Fruit fly (Drosophila melanogaster): ENCODE measurements around the gene Dscam4.
A peak's percentile ranks its signal among the peaks of the same experiment; 100 is the strongest.

Dscam4 gene

DNA sequence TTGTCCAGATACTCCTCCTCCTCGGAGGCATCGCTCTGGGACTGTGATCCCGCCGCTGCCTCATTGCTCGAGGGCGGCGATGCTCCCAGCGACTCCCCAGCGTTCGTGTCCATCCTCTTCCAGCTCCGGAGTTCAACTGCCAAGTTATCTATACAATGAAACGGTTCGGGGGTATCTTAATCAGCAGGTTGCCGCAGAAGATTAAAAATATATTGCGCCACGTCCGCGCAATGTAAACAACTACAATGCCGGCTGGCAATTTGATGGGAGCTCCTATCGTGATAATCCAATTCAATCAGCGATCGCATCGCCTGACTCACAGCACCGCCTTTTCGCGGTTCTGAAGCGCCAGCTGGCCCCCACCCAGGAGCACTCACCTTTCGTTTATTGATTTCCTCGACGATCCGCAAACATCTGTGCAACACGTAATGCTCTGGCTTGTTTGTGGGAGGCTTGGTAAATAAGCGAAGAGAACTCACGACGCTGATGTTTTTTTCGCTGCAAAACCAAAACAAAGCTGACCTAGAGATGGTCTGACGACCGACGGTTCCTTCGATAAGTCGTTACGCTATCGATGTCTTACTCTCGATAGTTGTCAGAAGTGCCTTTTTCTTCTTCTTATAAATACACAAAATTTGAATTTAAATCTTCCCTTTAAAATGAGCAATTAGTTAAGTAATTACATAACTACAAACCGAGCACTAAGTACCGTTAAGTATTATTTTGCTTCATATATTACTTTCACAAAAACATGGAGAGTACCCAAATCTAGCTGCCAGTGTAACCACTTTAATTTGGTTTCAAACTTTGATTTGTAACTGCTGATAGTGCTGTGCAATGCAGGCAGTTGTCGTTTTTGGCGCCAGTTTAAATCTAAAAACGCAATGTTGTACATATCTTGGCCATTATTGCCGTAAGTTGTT is 51.1 kb downstream of the Dscam4 start, which contains the start of gene cert (continued):
- TF ChIP-seq cyc (GFP tag; optimal IDR thresholded peaks at IDR 0.05): peak; percentile 9

DNA sequence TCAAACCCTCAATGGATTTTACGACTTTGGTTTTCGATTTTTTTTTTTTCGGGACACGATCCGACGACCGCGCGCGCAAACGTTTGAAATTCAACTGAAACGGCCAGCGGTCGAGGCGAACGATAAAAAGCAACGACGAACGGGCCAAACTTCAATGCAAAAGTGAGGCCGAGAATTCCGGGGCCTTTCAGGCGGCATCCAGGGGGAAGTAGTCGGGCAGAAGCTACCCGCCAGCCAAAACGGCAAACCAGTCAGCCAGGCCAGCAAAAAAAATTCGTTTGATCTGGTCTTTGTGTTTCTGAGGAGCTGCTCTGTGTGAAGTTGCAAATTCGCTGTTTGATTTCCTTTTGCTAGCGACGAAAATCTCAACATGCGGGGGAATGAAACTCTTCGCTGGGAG is 56.8 kb downstream of the Dscam4 start, which contains the start of gene CG7201:
CG7201 (minus strand) TSS at position 101 of the 400 bp plus-strand sequence.
- TF ChIP-seq OdsH (GFP tag; optimal IDR thresholded peaks at IDR 0.05) (no peak), fd85E (GFP tag; optimal IDR thresholded peaks at IDR 0.05) (no peak), CG6163 (GFP tag; IDR thresholded peaks at IDR 0.05) (no peak), Eip78C (GFP tag) (peak; percentile 25), CG6276 (GFP tag; optimal IDR thresholded peaks at IDR 0.05) (no peak), Eip93F (GFP tag; optimal IDR thresholded peaks at IDR 0.05) (no peak), CG10669 (GFP tag; optimal IDR thresholded peaks at IDR 0.05) (no peak), CG8319 (GFP tag; optimal IDR thresholded peaks at IDR 0.05) (no peak)

DNA sequence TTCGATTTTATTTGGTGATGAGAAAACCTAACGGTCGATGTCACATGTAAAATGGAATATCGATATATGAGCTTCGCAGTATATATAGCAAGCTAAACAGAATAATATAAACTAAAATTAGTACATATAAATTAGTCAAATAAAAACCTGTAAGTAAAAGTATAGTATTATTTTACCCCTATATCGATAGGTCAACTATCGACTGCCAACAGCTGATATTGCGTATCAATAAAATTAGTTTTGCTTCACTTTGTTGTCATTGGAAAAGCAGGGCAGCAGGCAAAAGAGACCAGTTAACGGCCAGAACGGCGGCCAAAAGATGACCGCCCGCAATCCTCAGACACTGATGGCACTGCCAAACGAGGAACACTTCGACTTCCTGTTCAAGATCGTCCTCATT is 58.5 kb downstream of the Dscam4 start, which contains the start of gene Rab19:
Rab19 (plus strand) TSS at position 78 of the 400 bp plus-strand sequence.
- TF ChIP-seq net (GFP tag; optimal IDR thresholded peaks at IDR 0.05): no peak
- peak; percentile 60 for TF ChIP-seq Blimp-1 (GFP tag; optimal IDR thresholded peaks at IDR 0.05)
- TF ChIP-seq fkh (GFP tag; optimal IDR thresholded peaks at IDR 0.05): peak; percentile 33
- peak; percentile 43 for TF ChIP-seq Eip78C (GFP tag)
- no peak for TF ChIP-seq fd85E (GFP tag; optimal IDR thresholded peaks at IDR 0.05)
- TF ChIP-seq dsx (GFP tag; optimal IDR thresholded peaks at IDR 0.05; ENCODE audit: poor library complexity, severe bottlenecking): peak; percentile 69
- TF ChIP-seq Sox15 (GFP tag; optimal IDR thresholded peaks at IDR 0.05): no peak
- peak; percentile 92 for TF ChIP-seq svp (GFP tag)

DNA sequence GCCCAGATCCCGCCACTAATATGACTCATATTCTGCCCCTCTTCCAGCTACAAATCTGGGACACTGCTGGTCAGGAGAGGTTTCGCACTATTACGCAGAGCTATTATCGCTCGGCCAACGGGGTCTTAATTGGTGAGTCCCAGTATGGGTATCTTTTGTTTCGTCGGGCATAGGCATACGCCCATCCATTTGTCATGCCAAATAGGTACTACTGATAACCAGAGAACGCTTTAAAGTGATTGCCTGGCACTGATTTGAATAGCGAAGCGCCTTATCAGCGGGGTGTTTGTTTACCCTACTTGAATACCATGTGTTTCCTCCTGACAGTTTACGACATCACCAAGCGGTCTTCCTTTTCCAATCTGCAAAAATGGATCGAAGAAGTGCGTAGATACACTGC is 59.0 kb downstream of the Dscam4 start:
- TF ChIP-seq Ets96B (tag; optimal IDR thresholded peaks at IDR 0.05): no peak
- TF ChIP-seq CG4318 (GFP tag; optimal IDR thresholded peaks at IDR 0.05): no peak
- TF ChIP-seq CG9139 (GFP tag; optimal IDR thresholded peaks at IDR 0.05): no peak
- TF ChIP-seq Smox (GFP tag; optimal IDR thresholded peaks at IDR 0.05): no peak
- TF ChIP-seq CG10669 (GFP tag; optimal IDR thresholded peaks at IDR 0.05): no peak
- no peak for TF ChIP-seq Met (GFP tag; optimal IDR thresholded peaks at IDR 0.05)
- TF ChIP-seq CG6276 (GFP tag; optimal IDR thresholded peaks at IDR 0.05): no peak
- TF ChIP-seq Eip78C (GFP tag): no peak
- no peak for TF ChIP-seq Eip75B (GFP tag; optimal IDR thresholded peaks at IDR 0.05)
- TF ChIP-seq Gug (GFP tag; IDR thresholded peaks at IDR 0.05): no peak
- no peak for TF ChIP-seq CG11762 (GFP tag; optimal IDR thresholded peaks at IDR 0.05; ENCODE audit: insufficient read depth)
- no peak for TF ChIP-seq Hr38 (GFP tag; optimal IDR thresholded peaks at IDR 0.05)
- no peak for TF ChIP-seq CG11294 (GFP tag; IDR thresholded peaks at IDR 0.05)
- TF ChIP-seq topi (GFP tag; optimal IDR thresholded peaks at IDR 0.05): no peak
- no peak for TF ChIP-seq CG32006 (GFP tag; optimal IDR thresholded peaks at IDR 0.05)
- no peak for TF ChIP-seq acj6 (GFP tag; optimal IDR thresholded peaks at IDR 0.05)
- TF ChIP-seq CG6792 (GFP tag; optimal IDR thresholded peaks at IDR 0.05): no peak

dm6 chr3L:8299224-8300130 is 61.0 kb downstream of the Dscam4 start, which contains the start of the genes Arl5 and CG13671:
TSS of gene Arl5 (minus strand) at chr3L:8299839.
TSS of gene CG13671 (plus strand) at chr3L:8300064.
- TF ChIP-seq Eip75B (GFP tag; optimal IDR thresholded peaks at IDR 0.05): no peak
- TF ChIP-seq CG3919 (GFP tag; optimal IDR thresholded peaks at IDR 0.05): peak; percentile 80
- TF ChIP-seq fkh (GFP tag; optimal IDR thresholded peaks at IDR 0.05): peak; percentile 92
- peak; percentile 67 for TF ChIP-seq CG11762 (GFP tag; optimal IDR thresholded peaks at IDR 0.05; ENCODE audit: insufficient read depth)
- TF ChIP-seq ss (GFP tag; optimal IDR thresholded peaks at IDR 0.05): peak in 1 of 2 experiments; percentile 40
- no peak for TF ChIP-seq spab (GFP tag; optimal IDR thresholded peaks at IDR 0.05)
- TF ChIP-seq CG7368 (GFP tag; optimal IDR thresholded peaks at IDR 0.05): no peak
- TF ChIP-seq CG6792 (GFP tag; optimal IDR thresholded peaks at IDR 0.05): peak; percentile 72
- TF ChIP-seq CG6854 (GFP tag; optimal IDR thresholded peaks at IDR 0.05): no peak
- no peak; the same call in 1 of the 3 replicates for TF ChIP-seq CG6163 (GFP tag; IDR thresholded peaks at IDR 0.05)
- peak; percentile 69 for TF ChIP-seq Hr4 (GFP tag; optimal IDR thresholded peaks at IDR 0.05)
- TF ChIP-seq OdsH (GFP tag; optimal IDR thresholded peaks at IDR 0.05): peak; percentile 86
- TF ChIP-seq Blimp-1 (GFP tag; optimal IDR thresholded peaks at IDR 0.05): no peak
- peak; percentile 65 for TF ChIP-seq net (GFP tag; optimal IDR thresholded peaks at IDR 0.05)
- peak; percentile 59; the same call in 2 of the 3 replicates for TF ChIP-seq CG8119 (GFP tag; IDR thresholded peaks at IDR 0.05)
- TF ChIP-seq CG11902 (GFP tag; optimal IDR thresholded peaks at IDR 0.05): peak; percentile 67
- TF ChIP-seq CG6276 (GFP tag; optimal IDR thresholded peaks at IDR 0.05): no peak
- TF ChIP-seq dsx (GFP tag; optimal IDR thresholded peaks at IDR 0.05; ENCODE audit: poor library complexity, severe bottlenecking): peak; percentile 44
- no peak for TF ChIP-seq Met (GFP tag; optimal IDR thresholded peaks at IDR 0.05)
- TF ChIP-seq achi (GFP tag; optimal IDR thresholded peaks at IDR 0.05): peak; percentile 74
- peak; percentile 58 for TF ChIP-seq Eip93F (GFP tag; optimal IDR thresholded peaks at IDR 0.05)

Data from whole organism, prepupa.